Fruit fly (Drosophila melanogaster) whole organism, embryonic: ENCODE data around the gene CG13833.

Experiments used
- Gsc ChIP-seq: fragments of 200-800 bp; sonication (Bioruptor generic); IDR thresholded peaks from 2 replicates; pipeline ENCODE4 v1.3.6; 2022; ENCODE audit warnings: missing biosample characterization, missing genetic modification characterization
- Hand ChIP-seq: fragments of 200-800 bp; sonication (Bioruptor generic); optimal IDR thresholded peaks from 2 replicates; lab custom pipeline; 2017; ENCODE audit warnings: mild to moderate bottlenecking, missing biosample characterization, missing genetic modification reagents, missing genetic modification characterization
- Neu2 ChIP-seq: fragments of 200-800 bp; sonication (Bioruptor generic); optimal IDR thresholded peaks from 3 replicates; lab custom pipeline; 2016; ENCODE audit warnings: missing biosample characterization, missing genetic modification characterization, borderline replicate concordance

DNA sequence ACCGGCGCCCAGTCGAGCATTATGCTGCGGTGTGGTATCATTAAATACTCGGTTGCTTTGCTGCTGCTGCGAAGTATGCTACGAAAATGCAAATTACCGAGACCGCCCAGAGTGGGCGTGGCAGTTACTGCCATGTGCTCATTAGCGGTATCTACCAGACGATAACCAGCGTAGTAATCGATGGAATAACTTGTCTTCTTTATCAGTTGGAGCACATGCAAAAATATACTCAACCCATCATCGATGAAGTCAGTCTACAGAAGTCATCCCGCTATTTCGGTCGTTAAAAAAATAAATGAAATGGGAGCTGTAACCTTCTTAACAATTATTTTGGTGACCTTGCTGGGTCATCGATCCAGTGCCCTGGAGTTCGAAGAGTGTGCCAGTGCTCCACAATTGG lies 8.3 kb upstream of the CG13833 start, which contains the start of gene CG13837:
- no peak for TF ChIP-seq Neu2
- no peak for TF ChIP-seq Hand (GFP tag; lab: Kevin White, UChicago)
- no peak for TF ChIP-seq Gsc
